Worm (Caenorhabditis elegans) whole organism, early embryonic: ENCODE measurements around the gene B0222.11.

Experiments used
- B0310.2 ChIP-seq: sonication (generic microtip); optimal IDR thresholded peaks from 2 replicates; lab custom pipeline; 2016; ENCODE audit warnings: mild to moderate bottlenecking, missing genetic modification characterization, missing compliant biosample characterization
- F13C5.2 ChIP-seq: sonication (generic microtip); optimal IDR thresholded peaks from 2 replicates; lab custom pipeline; 2017; ENCODE audit warnings: mild to moderate bottlenecking, missing genetic modification characterization, inconsistent platforms, missing compliant biosample characterization
- ama-1 ChIP-seq: fragments of 150-350 bp; optimal IDR thresholded peaks from 2 replicates; lab custom pipeline; 2014
- ceh-36 ChIP-seq: sonication (generic microtip); optimal IDR thresholded peaks from 2 replicates; lab custom pipeline; 2016; ENCODE audit warnings: missing genetic modification characterization, inconsistent platforms, missing compliant biosample characterization
- pes-1 ChIP-seq: fragments of 200-800 bp; sonication (Bioruptor generic); IDR thresholded peaks from 2 replicates; pipeline ENCODE4 v1.3.6; 2022; ENCODE audit warnings: missing genetic modification reagents, missing genetic modification characterization, missing compliant biosample characterization
- sea-1 ChIP-seq: fragments of 200-800 bp; sonication (Bioruptor generic); conservative IDR thresholded peaks from 2 replicates; pipeline ENCODE4 v1.3.6; 2022; ENCODE audit warnings: missing genetic modification characterization, missing compliant biosample characterization
- tbx-11 ChIP-seq: fragments of 200-800 bp; sonication (Bioruptor generic); IDR thresholded peaks from 2 replicates; pipeline ENCODE4 v1.3.6; 2022; ENCODE audit warnings: missing genetic modification characterization, missing compliant biosample characterization
- tbx-37 ChIP-seq: fragments of 200-800 bp; sonication (Bioruptor generic); conservative IDR thresholded peaks from 2 replicates; pipeline ENCODE4 v1.3.6; 2022; ENCODE audit warnings: missing genetic modification reagents, missing genetic modification characterization, missing compliant biosample characterization
- tra-4 ChIP-seq: sonication (generic microtip); optimal IDR thresholded peaks from 2 replicates; lab custom pipeline; 2017; ENCODE audit warnings: missing genetic modification characterization, missing compliant biosample characterization

ce11 chrV:9175218-9175837, 7.3 kb upstream of the B0222.11 start, which contains the start of gene spas-1:
- no peak for TF ChIP-seq B0310.2 (tag; lab: Kevin White, UChicago)
- TF ChIP-seq ceh-36 (tag; lab: Kevin White, UChicago): peak; percentile 35
- TF ChIP-seq ama-1 (lab: Kevin White, UChicago): no peak
- TF ChIP-seq sea-1 (GFP tag; lab: Robert Waterston, UW): no peak
- no peak for TF ChIP-seq pes-1 (GFP tag; lab: Robert Waterston, UW)
- no peak for TF ChIP-seq tra-4 (tag; lab: Kevin White, UChicago)
- TF ChIP-seq tbx-37 (GFP tag; lab: Robert Waterston, UW): no peak; the same call in 1 of the 2 replicates
- TF ChIP-seq tbx-11 (GFP tag; lab: Robert Waterston, UW): peak; percentile 57; the same call in 1 of the 2 replicates
- peak; percentile 84 for TF ChIP-seq F13C5.2 (tag; lab: Kevin White, UChicago)
